Fruit fly (Drosophila melanogaster) whole organism, embryonic: ENCODE data around the gene PIG-B.

ENCODE experiments used
- Hr39 ChIP-seq: fragments of >200 bp; optimal IDR thresholded peaks from 2 replicates; lab custom pipeline; 2017
- Mes4 ChIP-seq: fragments of 200-800 bp; sonication (Bioruptor generic); optimal IDR thresholded peaks from 2 replicates; lab custom pipeline; 2016; ENCODE audit warnings: missing biosample characterization, missing genetic modification characterization
- Trl ChIP-seq, 3 experiments: fragments of >200 bp in 2 of 3; fragments of 200-800 bp in 1 of 3; sonication (Bioruptor generic) in 1 of 3; optimal IDR thresholded peaks; 2 replicates in 1 of 3; 3 replicates in 2 of 3; lab custom pipeline; 2016 to 2017; ENCODE audit warnings: missing biosample characterization in 1 of 3, missing genetic modification characterization in 1 of 3
- YL-1 ChIP-seq: fragments of 200-800 bp; sonication (Bioruptor generic); optimal IDR thresholded peaks from 3 replicates; lab custom pipeline; 2017; ENCODE audit warnings: missing biosample characterization, mild to moderate bottlenecking, missing genetic modification characterization
- ab ChIP-seq: fragments of 200-800 bp; sonication (Bioruptor generic); optimal IDR thresholded peaks from 2 replicates; lab custom pipeline; 2016; ENCODE audit warnings: missing biosample characterization, missing genetic modification characterization
- ash1 ChIP-seq: fragments of 200-800 bp; sonication (Bioruptor generic); optimal IDR thresholded peaks from 2 replicates; lab custom pipeline; 2018; ENCODE audit warnings: missing biosample characterization, mild to moderate bottlenecking, missing genetic modification characterization
- ham ChIP-seq: fragments of 200-800 bp; sonication (Bioruptor generic); IDR thresholded peaks from 2 replicates; pipeline ENCODE4 v1.3.6; 2022; ENCODE audit warnings: missing biosample characterization, missing genetic modification characterization
- slbo ChIP-seq: fragments of 200-800 bp; sonication (Bioruptor generic); IDR thresholded peaks from 2 replicates; pipeline ENCODE4 v1.3.6; 2022; ENCODE audit warnings: missing biosample characterization, missing genetic modification characterization

dm6 chr3L:3797681-3798080 lies 13.4 kb upstream of the PIG-B start:
- TF ChIP-seq Mes4 (GFP tag; lab: Kevin White, UChicago) = no peak
- no peak for TF ChIP-seq Trl (optimal IDR thresholded peaks at IDR 0.05; lab: Kevin White, UChicago)
- TF ChIP-seq Trl (GFP tag; optimal IDR thresholded peaks at IDR 0.05; lab: Kevin White, UChicago) = no peak
- TF ChIP-seq slbo (GFP tag; lab: Robert Waterston, UW) = no peak
- TF ChIP-seq ash1 (GFP tag; lab: Kevin White, UChicago) = no peak
- TF ChIP-seq Hr39 (lab: Kevin White, UChicago) = no peak
- TF ChIP-seq ham = no peak
- TF ChIP-seq ab (GFP tag; lab: Kevin White, UChicago) = no peak
- TF ChIP-seq YL-1 = no peak
